Fruit fly (Drosophila melanogaster): ENCODE data around the gene CG31810.

- TF ChIP-seq insv (optimal IDR thresholded peaks at IDR 0.05) = no peak
- TF ChIP-seq Myc (optimal IDR thresholded peaks at IDR 0.05) = no peak
- TF ChIP-seq psq (optimal IDR thresholded peaks at IDR 0.05) = no peak
- no peak for TF ChIP-seq ttk (optimal IDR thresholded peaks at IDR 0.05)
- no peak for TF ChIP-seq h (optimal IDR thresholded peaks at IDR 0.05)
Measured at dm6 chr2L:16847948-16848347, 4.2 kb downstream of the CG31810 start.

Data from Kc167 (cell line).